Worm (Caenorhabditis elegans): ENCODE data around the gene Y55F3AM.13.

DNA sequence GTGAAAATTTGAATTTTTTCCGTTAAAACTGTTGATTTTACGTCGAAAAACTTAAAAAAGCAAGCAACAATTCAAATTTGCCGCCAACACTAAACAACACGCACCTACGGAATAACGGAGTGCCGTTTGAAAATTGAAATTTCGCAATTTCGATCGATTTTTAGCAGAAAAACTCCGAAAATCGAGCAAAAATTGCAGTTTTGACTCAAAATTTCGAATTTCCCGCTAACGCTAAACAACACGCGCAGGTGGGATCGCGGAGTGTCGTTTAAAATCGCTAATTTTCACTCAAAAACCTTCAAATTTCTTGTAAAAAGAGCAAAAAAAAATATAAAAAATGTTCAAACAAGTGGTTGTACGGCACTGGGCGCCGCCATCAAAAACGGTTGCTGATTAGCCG lies 2.4 kb upstream of the Y55F3AM.13 start:
- TF ChIP-seq ztf-18 (tag; optimal IDR thresholded peaks at IDR 0.05): no peak
- TF ChIP-seq F33H1.4 (GFP tag; IDR thresholded peaks at IDR 0.05): no peak
- TF ChIP-seq ama-1 (optimal IDR thresholded peaks at IDR 0.05): no peak
- TF ChIP-seq ama-1 (GFP tag; optimal IDR thresholded peaks at IDR 0.05): no peak
- TF ChIP-seq nfya-2 (GFP tag; IDR thresholded peaks at IDR 0.05): no peak
- no peak for TF ChIP-seq aptf-3 (GFP tag; IDR thresholded peaks at IDR 0.05)
- TF ChIP-seq cebp-2 (GFP tag; IDR thresholded peaks at IDR 0.05): no peak
- TF ChIP-seq Y53G8AR.9 (GFP tag; conservative IDR thresholded peaks at IDR 0.05): no peak
- TF ChIP-seq rec-8 (tag; optimal IDR thresholded peaks at IDR 0.05): no peak
- TF ChIP-seq nhr-90 (tag; optimal IDR thresholded peaks at IDR 0.05): no peak
- no peak for TF ChIP-seq mel-28 (tag; optimal IDR thresholded peaks at IDR 0.05; ENCODE audit: borderline replicate concordance)
- TF ChIP-seq dpl-1 (GFP tag; optimal IDR thresholded peaks at IDR 0.05): no peak
- TF ChIP-seq nhr-27 (tag; optimal IDR thresholded peaks at IDR 0.05): no peak
- no peak for TF ChIP-seq ets-4 (GFP tag; optimal IDR thresholded peaks at IDR 0.05)

All from whole organism, young adult.